Fruit fly (Drosophila melanogaster): Measurements from ENCODE around the gene svp.

dm6 chr3R:12279019-12279418, 20.5 kb downstream of the svp start:
- TF ChIP-seq bab1 (GFP tag; optimal IDR thresholded peaks at IDR 0.05) = no peak
- no peak for TF ChIP-seq kay (GFP tag; ENCODE audit: borderline replicate concordance)
- TF ChIP-seq ovo (GFP tag; optimal IDR thresholded peaks at IDR 0.05) = no peak
- no peak for TF ChIP-seq Clk (GFP tag; optimal IDR thresholded peaks at IDR 0.05)
- TF ChIP-seq CG1620 (GFP tag; optimal IDR thresholded peaks at IDR 0.05) = no peak
- no peak for TF ChIP-seq CG7045 (GFP tag; optimal IDR thresholded peaks at IDR 0.05)
- no peak for TF ChIP-seq tj (GFP tag; optimal IDR thresholded peaks at IDR 0.05)
- TF ChIP-seq CG14711 (tag; optimal IDR thresholded peaks at IDR 0.05) = no peak
- no peak for TF ChIP-seq CG5204 (GFP tag; optimal IDR thresholded peaks at IDR 0.05)

Measured in whole organism, adult.